Fruit fly (Drosophila melanogaster): ENCODE data around the gene CG4364.

Gene CG4364

DNA sequence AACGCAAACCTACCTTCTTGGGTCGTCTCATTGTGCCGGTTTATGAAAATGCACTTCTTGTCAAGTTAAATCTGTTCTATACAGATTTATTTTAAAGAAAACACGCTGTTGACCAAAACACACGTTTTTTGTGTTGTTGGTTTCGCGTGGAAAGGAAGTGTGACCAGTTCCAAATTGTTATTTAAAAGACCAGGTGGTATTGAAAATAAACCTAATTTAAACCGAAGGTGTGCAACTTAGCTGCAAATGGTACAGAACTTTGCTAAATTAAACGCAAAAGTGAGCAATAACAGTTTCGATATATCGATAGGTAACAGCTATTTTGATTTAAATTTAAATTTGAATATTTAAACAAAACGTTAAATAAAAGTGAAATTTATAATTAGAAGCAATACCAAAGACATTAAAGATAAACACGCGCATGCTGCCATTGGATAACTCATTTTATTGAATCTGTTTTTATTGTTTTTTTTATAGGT is at the start of gene CG4364:
Gene CG4364 (minus strand): TSS at position 165 of the 479 bp plus-strand sequence.
- TF ChIP-seq insv (optimal IDR thresholded peaks at IDR 0.05) (no peak), ttk (optimal IDR thresholded peaks at IDR 0.05) (no peak), Myc (optimal IDR thresholded peaks at IDR 0.05) (no peak), Sin3A (optimal IDR thresholded peaks at IDR 0.05) (no peak), psq (optimal IDR thresholded peaks at IDR 0.05) (no peak), h (optimal IDR thresholded peaks at IDR 0.05) (no peak)

DNA sequence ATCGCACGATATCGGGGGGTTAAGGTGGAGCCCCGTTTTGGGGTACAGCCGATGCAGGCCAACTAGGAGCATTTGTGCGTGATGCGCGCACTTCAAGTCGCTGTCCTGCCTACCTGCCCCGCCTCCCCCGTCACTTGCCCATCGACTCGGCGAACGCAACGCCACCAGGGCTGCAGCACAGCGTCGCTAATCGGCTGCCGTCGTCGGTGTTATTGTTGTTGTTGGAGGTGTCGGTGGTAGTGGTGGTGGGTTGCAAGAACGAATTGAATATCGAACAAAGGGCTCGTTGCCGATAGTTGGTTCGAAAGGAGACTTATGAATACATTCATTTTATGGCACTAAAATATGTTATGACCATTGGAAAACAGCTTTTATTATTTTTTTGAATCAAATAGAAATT is 47.8 kb upstream of the CG4364 start:
- TF ChIP-seq insv (optimal IDR thresholded peaks at IDR 0.05) = no peak
- no peak for TF ChIP-seq Myc (optimal IDR thresholded peaks at IDR 0.05)
- no peak for TF ChIP-seq Sin3A (optimal IDR thresholded peaks at IDR 0.05)
- no peak for TF ChIP-seq psq (optimal IDR thresholded peaks at IDR 0.05)
- no peak for TF ChIP-seq ttk (optimal IDR thresholded peaks at IDR 0.05)
- no peak for TF ChIP-seq h (optimal IDR thresholded peaks at IDR 0.05)

DNA sequence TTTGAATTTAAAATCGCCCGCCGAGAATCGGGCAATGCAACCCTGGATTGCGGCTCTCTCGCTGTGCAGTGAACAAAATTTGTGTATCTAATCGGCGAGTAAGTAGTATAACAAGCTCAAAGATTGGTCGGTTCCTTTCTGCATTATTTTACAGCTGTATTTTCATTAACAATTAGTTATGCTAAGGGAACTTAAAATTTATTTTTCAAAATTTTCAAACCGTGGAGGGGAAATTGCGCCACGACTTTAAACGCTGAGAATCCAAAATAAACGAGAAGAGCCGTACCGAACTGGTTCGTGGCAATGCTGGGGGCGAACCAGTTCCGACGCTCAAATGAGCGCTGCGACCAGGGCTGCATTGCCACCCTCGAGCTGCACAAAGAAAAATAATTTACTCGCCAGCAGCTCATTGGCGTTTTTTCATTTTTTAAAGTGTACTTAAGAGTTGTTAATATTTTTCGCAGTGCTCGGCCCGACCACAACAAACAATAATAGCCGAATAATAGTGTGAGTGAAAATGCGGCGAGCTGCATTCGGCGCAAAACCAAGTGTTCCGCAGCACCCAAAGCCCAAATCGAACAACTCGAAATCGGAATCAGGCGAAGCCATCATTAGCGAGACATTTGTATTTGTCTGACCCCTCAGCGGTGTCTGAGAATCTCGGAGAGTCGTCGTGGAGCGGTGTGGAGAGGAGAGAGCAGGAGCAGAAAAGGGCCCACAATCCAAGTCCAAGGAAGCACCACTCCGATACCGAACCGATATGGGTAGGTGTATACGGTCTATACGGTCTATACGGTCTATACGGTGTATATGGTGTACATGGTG is 47.1 kb upstream of the CG4364 start, which contains the start of gene zf30C:
Gene zf30C (plus strand): TSS at position 353 of the 825 bp plus-strand sequence.
- TF ChIP-seq psq (optimal IDR thresholded peaks at IDR 0.05) = no peak
- no peak for TF ChIP-seq Sin3A (optimal IDR thresholded peaks at IDR 0.05)
- no peak for TF ChIP-seq Myc (optimal IDR thresholded peaks at IDR 0.05)
- TF ChIP-seq insv (optimal IDR thresholded peaks at IDR 0.05) = no peak
- TF ChIP-seq h (optimal IDR thresholded peaks at IDR 0.05) = no peak
- TF ChIP-seq ttk (optimal IDR thresholded peaks at IDR 0.05) = no peak

DNA sequence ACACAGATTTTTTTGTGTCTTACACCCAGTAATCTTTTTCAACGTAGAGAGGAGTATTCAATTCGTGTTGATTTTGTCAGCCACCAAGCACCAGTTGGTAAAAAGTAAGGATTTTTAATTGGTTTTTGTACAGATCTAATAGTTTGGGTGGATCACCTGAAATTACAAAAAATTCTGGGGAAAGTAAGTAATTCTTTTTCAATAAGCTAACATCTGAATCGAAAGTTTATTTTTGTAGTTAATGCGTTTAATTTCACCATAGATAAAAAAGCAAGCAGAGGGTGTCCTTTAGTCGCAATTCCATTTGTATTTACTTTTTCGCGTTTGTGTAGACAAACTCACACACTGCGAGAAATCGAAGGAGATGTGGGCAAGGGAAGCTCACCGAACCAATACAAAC is 43.7 kb upstream of the CG4364 start:
- TF ChIP-seq Myc (optimal IDR thresholded peaks at IDR 0.05) (no peak), h (optimal IDR thresholded peaks at IDR 0.05) (no peak), insv (optimal IDR thresholded peaks at IDR 0.05) (no peak), psq (optimal IDR thresholded peaks at IDR 0.05) (no peak), ttk (optimal IDR thresholded peaks at IDR 0.05) (no peak), Sin3A (optimal IDR thresholded peaks at IDR 0.05) (no peak)

DNA sequence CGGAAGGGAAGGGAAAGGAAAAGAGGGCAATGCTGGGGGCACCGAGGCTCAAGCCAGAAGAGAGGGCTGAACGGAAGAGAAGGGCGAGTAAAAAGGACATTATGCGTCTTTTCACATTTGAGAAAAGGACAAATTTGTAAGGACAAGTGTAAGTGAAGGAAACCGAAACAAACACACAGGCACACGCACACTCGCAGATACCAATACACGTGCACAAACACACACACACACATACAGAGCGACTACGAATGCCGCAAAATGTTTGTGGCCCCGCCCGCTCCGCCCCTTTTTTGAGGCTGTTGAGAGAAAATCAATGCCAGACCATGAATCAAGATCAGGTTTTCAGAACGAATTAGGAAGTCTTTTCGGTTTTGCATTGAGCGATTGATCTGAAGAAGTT is 42.3 kb upstream of the CG4364 start:
- TF ChIP-seq psq (optimal IDR thresholded peaks at IDR 0.05) (no peak), ttk (optimal IDR thresholded peaks at IDR 0.05) (no peak), Myc (optimal IDR thresholded peaks at IDR 0.05) (no peak), h (optimal IDR thresholded peaks at IDR 0.05) (no peak), insv (optimal IDR thresholded peaks at IDR 0.05) (no peak), Sin3A (optimal IDR thresholded peaks at IDR 0.05) (no peak)

DNA sequence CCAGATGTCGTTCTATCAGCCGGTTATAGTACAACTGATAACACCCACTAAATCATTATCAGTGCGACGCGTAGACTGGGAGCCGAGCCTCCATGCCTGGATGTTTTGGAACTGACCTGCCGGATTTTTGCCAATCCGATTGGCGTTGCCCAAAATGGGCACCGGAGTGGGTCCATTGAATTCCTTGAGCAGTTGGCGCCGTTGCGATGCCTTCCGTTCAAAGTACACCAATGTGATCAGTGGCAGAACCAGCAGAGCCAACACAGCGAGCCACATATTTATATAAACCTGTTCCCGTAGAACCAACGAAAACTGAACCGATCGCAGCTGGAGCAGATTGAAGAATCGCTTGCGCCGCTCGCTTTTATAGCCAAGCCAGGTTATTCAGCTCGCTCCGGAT is 38.7 kb upstream of the CG4364 start, which contains the start of gene Cyp4e3:
Gene Cyp4e3 (minus strand): TSS at position 327 of the 400 bp plus-strand sequence.
- TF ChIP-seq h (optimal IDR thresholded peaks at IDR 0.05) = no peak
- TF ChIP-seq Sin3A (optimal IDR thresholded peaks at IDR 0.05) = no peak
- TF ChIP-seq insv (optimal IDR thresholded peaks at IDR 0.05) = no peak
- no peak for TF ChIP-seq Myc (optimal IDR thresholded peaks at IDR 0.05)

DNA sequence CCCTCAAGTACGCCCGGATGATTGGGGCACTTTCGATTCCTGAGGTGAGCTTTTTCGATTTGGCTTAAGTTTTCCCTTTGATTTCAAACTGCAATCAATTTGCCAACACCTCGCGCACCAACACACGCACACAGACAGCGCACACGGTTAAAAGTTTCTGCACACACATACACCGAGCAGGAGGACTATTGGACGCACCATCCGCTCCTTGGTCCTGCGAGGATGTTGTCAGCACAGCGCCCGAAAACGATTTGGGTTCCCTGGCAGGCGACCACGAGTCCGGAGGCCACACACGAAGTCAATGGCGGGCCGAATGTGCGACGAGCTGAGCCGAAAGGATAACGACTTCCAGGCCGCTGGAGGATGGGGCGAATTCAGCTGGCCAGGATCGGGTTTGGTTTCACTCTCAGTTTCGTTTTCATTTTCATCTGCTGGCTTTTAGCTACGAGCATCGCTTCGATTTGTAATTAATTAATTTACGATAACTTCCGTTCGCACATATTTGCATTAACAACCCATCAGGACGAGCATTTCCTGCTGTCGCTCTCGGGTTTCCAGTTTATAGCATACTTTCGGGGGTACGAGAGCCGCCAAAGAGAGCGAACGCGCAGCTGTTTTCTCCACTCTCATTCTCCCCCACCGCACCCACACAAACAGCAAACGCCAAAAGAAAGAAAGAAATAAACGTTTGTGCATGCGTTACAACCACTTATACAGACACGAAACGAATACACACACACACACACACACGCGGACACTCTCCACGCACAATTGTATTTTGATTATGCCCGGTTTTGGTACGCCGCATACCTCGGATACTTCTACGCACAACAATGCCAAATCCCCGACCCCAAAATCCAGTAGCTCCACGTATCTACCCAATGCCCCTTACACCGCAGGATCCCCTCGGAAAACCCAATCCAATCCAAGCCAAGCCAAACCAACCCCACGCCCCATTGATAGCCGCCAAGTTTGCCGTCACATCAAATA is 35.5 kb upstream of the CG4364 start, which contains the start of gene Nckx30C:
Gene Nckx30C (minus strand): TSS at position 260 of the 990 bp plus-strand sequence.
- TF ChIP-seq psq (optimal IDR thresholded peaks at IDR 0.05) (no peak), Myc (optimal IDR thresholded peaks at IDR 0.05) (no peak), Sin3A (optimal IDR thresholded peaks at IDR 0.05) (no peak), h (optimal IDR thresholded peaks at IDR 0.05) (no peak), ttk (optimal IDR thresholded peaks at IDR 0.05) (no peak), insv (optimal IDR thresholded peaks at IDR 0.05) (no peak)

DNA sequence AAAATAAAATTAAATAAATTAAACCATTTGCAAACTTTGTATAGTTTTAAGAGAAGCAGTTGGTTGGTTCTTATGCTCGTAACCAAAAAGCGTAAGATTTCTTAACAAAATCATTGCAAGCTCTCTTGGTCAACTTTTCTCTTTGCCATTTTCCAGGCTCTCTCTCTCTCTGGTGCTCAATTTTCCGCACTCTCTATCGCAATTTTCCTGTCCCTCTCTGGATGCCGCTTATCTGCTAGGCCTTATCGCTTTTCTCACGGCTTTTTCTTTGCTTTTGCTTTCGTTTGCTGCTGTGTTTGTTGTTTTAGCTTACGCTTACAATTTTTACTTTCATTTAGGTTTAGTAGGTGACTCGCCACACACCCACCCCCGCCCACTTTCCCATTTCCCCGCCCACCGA is 33.6 kb upstream of the CG4364 start:
- TF ChIP-seq insv (optimal IDR thresholded peaks at IDR 0.05) = no peak

DNA sequence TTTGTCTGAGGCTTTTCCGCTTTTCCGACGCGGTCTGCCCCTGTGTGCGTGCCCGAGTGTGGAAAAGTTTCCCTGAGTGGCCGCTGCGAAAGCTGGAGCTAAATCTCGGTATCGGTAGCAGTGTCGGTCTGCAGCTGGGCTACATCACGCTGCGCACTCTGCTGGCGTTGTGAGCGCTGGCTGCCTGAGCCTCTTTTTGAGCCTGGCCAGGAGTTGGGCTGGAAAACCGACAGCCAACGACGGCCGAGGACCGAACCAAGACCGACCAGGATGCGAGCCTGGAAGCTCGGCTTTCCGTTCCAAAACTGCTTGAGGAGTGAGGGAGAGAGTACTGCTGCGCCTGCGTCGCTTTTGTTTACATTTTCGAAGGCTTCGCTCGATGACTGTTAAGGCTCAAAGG is 32.8 kb upstream of the CG4364 start:
- no peak for TF ChIP-seq insv (optimal IDR thresholded peaks at IDR 0.05)
- no peak for TF ChIP-seq Sin3A (optimal IDR thresholded peaks at IDR 0.05)
- TF ChIP-seq psq (optimal IDR thresholded peaks at IDR 0.05) = no peak
- no peak for TF ChIP-seq Myc (optimal IDR thresholded peaks at IDR 0.05)
- no peak for TF ChIP-seq ttk (optimal IDR thresholded peaks at IDR 0.05)
- no peak for TF ChIP-seq h (optimal IDR thresholded peaks at IDR 0.05)

DNA sequence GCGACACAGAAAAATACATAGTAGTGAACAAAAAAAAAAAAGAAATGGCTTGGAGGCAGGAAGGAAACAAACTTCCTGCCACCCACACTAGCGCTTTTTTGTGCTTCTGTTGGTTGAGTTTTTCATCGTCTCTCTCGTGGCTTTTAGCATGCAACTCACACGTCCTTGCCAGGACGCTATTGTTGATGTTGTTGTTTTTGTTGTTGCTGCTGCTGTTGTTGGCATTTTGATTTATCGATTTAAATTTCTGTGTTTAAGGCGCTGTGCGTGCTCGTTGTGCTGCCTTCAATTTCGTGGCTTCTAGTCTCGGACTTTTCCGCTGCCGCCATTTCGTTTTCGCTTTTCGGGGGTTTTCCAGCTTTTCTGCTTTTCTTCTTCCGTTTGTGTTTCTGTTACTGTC is 28.6 kb upstream of the CG4364 start:
- TF ChIP-seq Myc (optimal IDR thresholded peaks at IDR 0.05) (no peak), h (optimal IDR thresholded peaks at IDR 0.05) (no peak)

DNA sequence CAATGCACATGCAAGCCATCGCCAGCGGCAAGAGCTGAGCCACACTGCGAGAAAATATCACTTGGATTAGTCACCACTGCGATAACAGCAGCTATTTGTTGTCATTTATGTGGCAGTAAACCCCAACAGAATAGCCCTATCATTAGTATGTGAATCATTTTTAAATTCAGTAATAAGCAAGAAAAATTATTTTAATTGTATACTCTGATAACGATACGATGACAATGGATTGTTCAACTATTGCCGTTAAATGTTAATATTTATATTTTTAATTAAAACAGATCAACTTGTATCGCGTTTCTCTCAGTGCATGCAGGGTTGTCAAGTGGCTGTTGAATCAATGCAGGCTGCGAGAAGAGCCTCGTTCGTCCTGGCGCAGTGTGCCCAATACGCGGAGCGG is 26.7 kb upstream of the CG4364 start:
- TF ChIP-seq insv (optimal IDR thresholded peaks at IDR 0.05) (no peak), ttk (optimal IDR thresholded peaks at IDR 0.05) (no peak), Sin3A (optimal IDR thresholded peaks at IDR 0.05) (no peak), Myc (optimal IDR thresholded peaks at IDR 0.05) (no peak), h (optimal IDR thresholded peaks at IDR 0.05) (no peak), psq (optimal IDR thresholded peaks at IDR 0.05) (no peak)

DNA sequence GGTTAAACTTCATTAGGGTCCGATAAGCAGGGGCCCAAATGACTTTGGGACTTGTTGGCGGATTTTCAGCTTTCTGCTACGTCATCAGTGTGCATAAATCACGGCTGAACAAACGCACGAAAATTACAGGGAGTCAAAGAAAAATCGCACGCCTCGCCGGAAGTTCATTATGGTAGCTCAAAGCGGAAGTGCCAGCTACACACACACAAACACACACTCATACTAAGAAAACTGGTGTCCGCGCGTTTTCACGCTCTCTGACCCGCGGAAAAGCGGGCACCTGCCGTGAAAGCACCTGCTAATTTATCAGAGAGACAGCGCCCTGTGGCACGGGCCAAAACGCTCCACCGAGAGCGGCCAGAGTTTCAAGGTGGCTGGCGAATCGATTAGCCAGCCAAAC is 26.3 kb upstream of the CG4364 start:
- TF ChIP-seq ttk (optimal IDR thresholded peaks at IDR 0.05) (no peak), h (optimal IDR thresholded peaks at IDR 0.05) (no peak), Myc (optimal IDR thresholded peaks at IDR 0.05) (no peak), Sin3A (optimal IDR thresholded peaks at IDR 0.05) (no peak), psq (optimal IDR thresholded peaks at IDR 0.05) (no peak), insv (optimal IDR thresholded peaks at IDR 0.05) (no peak)
